Fruit fly (Drosophila melanogaster) whole organism, embryonic: ENCODE results near the gene mRpL3.

Experiments used
- BEAF-32 ChIP-seq: fragments of 200-800 bp; sonication (Bioruptor generic); optimal IDR thresholded peaks from 3 replicates; lab custom pipeline; 2017; ENCODE audit warnings: missing biosample characterization, missing genetic modification characterization, mild to moderate bottlenecking, moderate library complexity, missing genetic modification reagents
- Bgb ChIP-seq: fragments of 200-800 bp; sonication (Bioruptor generic); IDR thresholded peaks from 2 replicates; pipeline ENCODE4 v1.3.6; 2022; ENCODE audit warnings: missing biosample characterization, missing genetic modification characterization; ENCODE audit not compliant: partially characterized antibody
- CG1024 ChIP-seq: fragments of 200-800 bp; sonication (Bioruptor generic); IDR thresholded peaks from 2 replicates; pipeline ENCODE4 v1.3.6; 2022; ENCODE audit warnings: missing biosample characterization, missing genetic modification characterization
- CG11456 ChIP-seq: fragments of 200-800 bp; sonication (Bioruptor generic); IDR thresholded peaks from 3 replicates; pipeline ENCODE4 v1.3.6; 2022; ENCODE audit warnings: missing biosample characterization, missing genetic modification characterization
- CG13287 ChIP-seq: fragments of 200-800 bp; sonication (Bioruptor generic); IDR thresholded peaks from 2 replicates; pipeline ENCODE4 v1.3.6; 2022; ENCODE audit warnings: missing biosample characterization, missing genetic modification characterization; ENCODE audit not compliant: partially characterized antibody
- CG14710 ChIP-seq: fragments of 200-800 bp; sonication (Bioruptor generic); optimal IDR thresholded peaks from 3 replicates; lab custom pipeline; 2019; ENCODE audit warnings: missing biosample characterization, mild to moderate bottlenecking, missing genetic modification characterization, moderate library complexity
- CG16813 ChIP-seq: fragments of 200-800 bp; sonication (Bioruptor generic); IDR thresholded peaks from 3 replicates; pipeline ENCODE4 v1.3.6; 2022; ENCODE audit warnings: missing biosample characterization, missing genetic modification characterization; ENCODE audit not compliant: partially characterized antibody
- CG2116 ChIP-seq: fragments of 200-800 bp; sonication (Bioruptor generic); optimal IDR thresholded peaks from 3 replicates; lab custom pipeline; 2018; ENCODE audit warnings: missing biosample characterization, mild to moderate bottlenecking, missing genetic modification characterization
- CG34224 ChIP-seq: fragments of 200-800 bp; sonication (Bioruptor generic); IDR thresholded peaks from 3 replicates; pipeline ENCODE4 v1.3.6; 2022; ENCODE audit warnings: missing biosample characterization, missing genetic modification characterization; ENCODE audit not compliant: partially characterized antibody
- CG3847 ChIP-seq: fragments of 200-800 bp; sonication (Bioruptor generic); IDR thresholded peaks from 2 replicates; pipeline ENCODE4 v1.3.6; 2022; ENCODE audit warnings: missing biosample characterization, missing genetic modification characterization
- CG42726 ChIP-seq: fragments of 200-800 bp; sonication (Bioruptor generic); IDR thresholded peaks from 2 replicates; pipeline ENCODE4 v1.3.6; 2022; ENCODE audit warnings: missing biosample characterization, missing genetic modification characterization; ENCODE audit not compliant: partially characterized antibody
- CG6791 ChIP-seq: fragments of 200-800 bp; sonication (Bioruptor generic); IDR thresholded peaks from 3 replicates; pipeline ENCODE4 v1.3.6; 2022; ENCODE audit warnings: missing biosample characterization, missing genetic modification characterization; ENCODE audit not compliant: partially characterized antibody
- CG7357 ChIP-seq: fragments of 200-800 bp; sonication (Bioruptor generic); IDR thresholded peaks from 3 replicates; pipeline ENCODE4 v1.3.6; 2022; ENCODE audit warnings: missing biosample characterization, missing genetic modification characterization
- CG7963 ChIP-seq: fragments of 200-800 bp; sonication (Bioruptor generic); IDR thresholded peaks from 3 replicates; pipeline ENCODE4 v1.3.6; 2022; ENCODE audit warnings: missing biosample characterization, missing genetic modification characterization; ENCODE audit not compliant: partially characterized antibody
- CG8290 ChIP-seq, 3 experiments: fragments of 200-800 bp; sonication (Bioruptor generic); optimal IDR thresholded peaks; 2 replicates each; lab custom pipeline; 2016 to 2019; ENCODE audit warnings: missing biosample characterization in 3 of 3, missing genetic modification characterization in 3 of 3, mild to moderate bottlenecking in 2 of 3, moderate library complexity in 1 of 3
- CG9932 ChIP-seq: fragments of 200-800 bp; sonication (Bioruptor generic); IDR thresholded peaks from 2 replicates; pipeline ENCODE4 v1.3.6; 2022; ENCODE audit warnings: missing biosample characterization, missing genetic modification characterization
- Dll ChIP-seq: fragments of 200-800 bp; sonication (Bioruptor generic); IDR thresholded peaks from 4 replicates; pipeline ENCODE4 v1.3.6; 2022; ENCODE audit warnings: missing biosample characterization, missing genetic modification characterization; ENCODE audit not compliant: partially characterized antibody
- Doc3 ChIP-seq: fragments of 200-800 bp; sonication (Bioruptor generic); IDR thresholded peaks from 3 replicates; pipeline ENCODE4 v1.3.6; 2022; ENCODE audit warnings: missing biosample characterization, missing genetic modification characterization; ENCODE audit not compliant: partially characterized antibody
- Dref ChIP-seq: fragments of 200-800 bp; sonication (Bioruptor generic); IDR thresholded peaks from 2 replicates; pipeline ENCODE4 v1.3.6; 2022; ENCODE audit warnings: missing biosample characterization, missing genetic modification characterization
- HLH4C ChIP-seq: fragments of 200-800 bp; sonication (Bioruptor generic); IDR thresholded peaks from 3 replicates; pipeline ENCODE4 v1.3.6; 2022; ENCODE audit warnings: missing biosample characterization, missing genetic modification characterization; ENCODE audit not compliant: partially characterized antibody
- MBD-R2 ChIP-seq: fragments of 200-800 bp; sonication (Bioruptor generic); IDR thresholded peaks from 2 replicates; pipeline ENCODE4 v1.3.6; 2022; ENCODE audit warnings: missing biosample characterization, missing genetic modification characterization
- MESR4 ChIP-seq: fragments of 200-800 bp; sonication (Bioruptor generic); optimal IDR thresholded peaks from 2 replicates; lab custom pipeline; 2018; ENCODE audit warnings: missing biosample characterization, mild to moderate bottlenecking, missing genetic modification characterization, moderate library complexity
- Med ChIP-seq: fragments of 200-800 bp; sonication (Bioruptor generic); peaks from one replicate; lab custom pipeline; 2016; ENCODE audit warnings: missing biosample characterization, missing genetic modification characterization, mild to moderate bottlenecking, inconsistent platforms, moderate library complexity
- Neu2 ChIP-seq: fragments of 200-800 bp; sonication (Bioruptor generic); optimal IDR thresholded peaks from 3 replicates; lab custom pipeline; 2016; ENCODE audit warnings: missing biosample characterization, missing genetic modification characterization, borderline replicate concordance
- Opbp ChIP-seq: fragments of 200-800 bp; sonication (Bioruptor generic); IDR thresholded peaks from 3 replicates; pipeline ENCODE4 v1.3.6; 2022; ENCODE audit warnings: missing biosample characterization, missing genetic modification characterization; ENCODE audit not compliant: partially characterized antibody
- Ptx1 ChIP-seq: fragments of 200-800 bp; sonication (Bioruptor generic); IDR thresholded peaks from 2 replicates; pipeline ENCODE4 v1.3.6; 2022; ENCODE audit warnings: missing biosample characterization, missing genetic modification characterization
- Rfx ChIP-seq: fragments of 200-800 bp; sonication (Bioruptor generic); IDR thresholded peaks from 2 replicates; pipeline ENCODE4 v1.3.6; 2022; ENCODE audit warnings: missing biosample characterization, missing genetic modification characterization
- Scr ChIP-seq: fragments of 200-800 bp; sonication (Bioruptor generic); IDR thresholded peaks from 2 replicates; pipeline ENCODE4 v1.3.6; 2022; ENCODE audit warnings: missing biosample characterization, missing genetic modification characterization; ENCODE audit not compliant: partially characterized antibody
- Sin3A ChIP-seq: fragments of >200 bp; optimal IDR thresholded peaks from 2 replicates; lab custom pipeline; 2018
- Sry-δ ChIP-seq: fragments of 200-800 bp; sonication (Bioruptor generic); optimal IDR thresholded peaks from 2 replicates; lab custom pipeline; 2016; ENCODE audit warnings: missing biosample characterization, missing genetic modification characterization
- ato ChIP-seq: fragments of 200-800 bp; sonication (Bioruptor generic); IDR thresholded peaks from 2 replicates; pipeline ENCODE4 v1.3.6; 2022; ENCODE audit warnings: missing biosample characterization, missing genetic modification characterization; ENCODE audit not compliant: partially characterized antibody
- bbx ChIP-seq: fragments of 200-800 bp; sonication (Bioruptor generic); IDR thresholded peaks from 2 replicates; pipeline ENCODE4 v1.3.6; 2022; ENCODE audit warnings: missing biosample characterization, missing genetic modification characterization; ENCODE audit not compliant: partially characterized antibody
- chinmo ChIP-seq: fragments of 200-800 bp; sonication (Bioruptor generic); IDR thresholded peaks from 4 replicates; pipeline ENCODE4 v1.3.6; 2022; ENCODE audit warnings: missing biosample characterization, missing genetic modification characterization; ENCODE audit not compliant: partially characterized antibody
- gfzf ChIP-seq: fragments of 200-800 bp; sonication (Bioruptor generic); optimal IDR thresholded peaks from 2 replicates; lab custom pipeline; 2016; ENCODE audit warnings: missing biosample characterization, mild to moderate bottlenecking, missing genetic modification characterization, moderate library complexity
- hb ChIP-seq: fragments of 200-800 bp; sonication (Bioruptor generic); IDR thresholded peaks from 3 replicates; pipeline ENCODE4 v1.3.6; 2022; ENCODE audit warnings: missing biosample characterization, missing genetic modification characterization; ENCODE audit not compliant: partially characterized antibody
- knrl ChIP-seq: fragments of 200-800 bp; sonication (Bioruptor generic); IDR thresholded peaks from 3 replicates; pipeline ENCODE4 v1.3.6; 2022; ENCODE audit warnings: missing biosample characterization, missing genetic modification characterization; ENCODE audit not compliant: partially characterized antibody
- lola ChIP-seq, 3 experiments: fragments of >200 bp in 2 of 3; fragments of 200-800 bp in 1 of 3; sonication (Bioruptor generic) in 1 of 3; optimal IDR thresholded peaks; 2 replicates each; lab custom pipeline; 2017 to 2019; ENCODE audit warnings: missing biosample characterization in 3 of 3, missing genetic modification characterization in 3 of 3, mild to moderate bottlenecking in 1 of 3, moderate library complexity in 1 of 3
- nerfin-2 ChIP-seq: fragments of 200-800 bp; sonication (Bioruptor generic); IDR thresholded peaks from 2 replicates; pipeline ENCODE4 v1.3.6; 2022; ENCODE audit warnings: missing biosample characterization, missing genetic modification characterization; ENCODE audit not compliant: partially characterized antibody
- pzg ChIP-seq: fragments of 200-800 bp; sonication (Bioruptor generic); optimal IDR thresholded peaks from 3 replicates; lab custom pipeline; 2018; ENCODE audit warnings: missing biosample characterization, mild to moderate bottlenecking, missing genetic modification characterization, moderate library complexity
- row ChIP-seq: fragments of 200-800 bp; sonication (Bioruptor generic); IDR thresholded peaks from 3 replicates; pipeline ENCODE4 v1.3.6; 2022; ENCODE audit warnings: missing biosample characterization, missing genetic modification characterization
- sens ChIP-seq: fragments of 200-800 bp; sonication (Bioruptor generic); peaks from one replicate; lab custom pipeline; 2016; ENCODE audit warnings: missing biosample characterization, missing genetic modification characterization
- slbo ChIP-seq: fragments of 200-800 bp; sonication (Bioruptor generic); IDR thresholded peaks from 2 replicates; pipeline ENCODE4 v1.3.6; 2022; ENCODE audit warnings: missing biosample characterization, missing genetic modification characterization
- sna ChIP-seq: fragments of 200-800 bp; sonication (Bioruptor generic); IDR thresholded peaks from 2 replicates; pipeline ENCODE4 v1.3.6; 2022; ENCODE audit warnings: missing biosample characterization, missing genetic modification characterization; ENCODE audit not compliant: partially characterized antibody
- tna ChIP-seq: fragments of 200-800 bp; sonication (Bioruptor generic); IDR thresholded peaks from 2 replicates; pipeline ENCODE4 v1.3.6; 2022; ENCODE audit warnings: missing biosample characterization, missing genetic modification characterization; ENCODE audit not compliant: partially characterized antibody
- unc-4 ChIP-seq: fragments of 200-800 bp; sonication (Bioruptor generic); IDR thresholded peaks from 2 replicates; pipeline ENCODE4 v1.3.6; 2022; ENCODE audit warnings: missing biosample characterization, missing genetic modification characterization; ENCODE audit not compliant: partially characterized antibody
- zen2 ChIP-seq: fragments of 200-800 bp; sonication (Bioruptor generic); IDR thresholded peaks from 3 replicates; pipeline ENCODE4 v1.3.6; 2022; ENCODE audit warnings: missing biosample characterization, missing genetic modification characterization; ENCODE audit not compliant: partially characterized antibody

The mRpL3 gene

dm6 chrX:15795951-15796443 is 34.9 kb downstream of the mRpL3 start, which contains the start of gene sordd1:
Gene sordd1 (minus strand): TSS chrX:15796028.
- TF ChIP-seq row (GFP tag; lab: Robert Waterston, UW) (peak; percentile 77), MBD-R2 (GFP tag; lab: Robert Waterston, UW) (peak; percentile 31; the same call in 1 of the 2 replicates), CG1024 (GFP tag; lab: Robert Waterston, UW) (peak; percentile 78), Sry-δ (GFP tag; lab: Kevin White, UChicago) (peak; percentile 76), CG13287 (GFP tag; lab: Robert Waterston, UW) (peak; percentile 89), pzg (GFP tag; lab: Kevin White, UChicago) (peak; percentile 31), MESR4 (GFP tag; lab: Kevin White, UChicago) (peak; percentile 8), CG9932 (GFP tag; lab: Robert Waterston, UW) (peak; percentile 35; the same call in 1 of the 2 replicates), CG11456 (peak; percentile 51; the same call in 1 of the 3 replicates), bbx (GFP tag; lab: Robert Waterston, UW) (peak; percentile 85), CG8290 (GFP tag; optimal IDR thresholded peaks at IDR 0.05; lab: Kevin White, UChicago) (peak; percentile 74), CG8290 (tag; optimal IDR thresholded peaks at IDR 0.05; lab: Kevin White, UChicago) (peak in 1 of 2 experiments; percentile 63), CG34224 (peak; percentile 85), gfzf (GFP tag; lab: Kevin White, UChicago) (peak; percentile 2), CG7963 (peak; percentile 85), knrl (GFP tag; lab: Robert Waterston, UW) (peak; percentile 93), CG6791 (GFP tag; lab: Robert Waterston, UW) (peak; percentile 97), Neu2 (GFP tag; lab: Kevin White, UChicago) (peak; percentile 53), lola (GFP tag; optimal IDR thresholded peaks at IDR 0.05; lab: Kevin White, UChicago) (peak in 1 of 3 experiments; percentile 77), CG2116 (GFP tag; lab: Kevin White, UChicago) (peak; percentile 63), Sin3A (lab: Kevin White, UChicago) (peak; percentile 15), Scr (GFP tag; lab: Robert Waterston, UW) (peak; percentile 92), Dref (GFP tag; lab: Robert Waterston, UW) (peak; percentile 79), chinmo (GFP tag; lab: Robert Waterston, UW) (peak; percentile 86; the same call in 1 of the 4 replicates), Dll (GFP tag; lab: Robert Waterston, UW) (peak; percentile 87), nerfin-2 (GFP tag; lab: Robert Waterston, UW) (peak; percentile 88), Bgb (peak; percentile 91), CG14710 (tag; lab: Kevin White, UChicago) (peak; percentile 4), unc-4 (peak; percentile 85), tna (peak; percentile 86), Doc3 (GFP tag; lab: Robert Waterston, UW) (peak; percentile 82), Rfx (0 out of 2 replicates have a peak, but pooled peaks have one; percentile 27), CG7357 (GFP tag; lab: Robert Waterston, UW) (peak; percentile 96), sens (GFP tag; lab: Kevin White, UChicago) (peak; percentile 31), Med (GFP tag; lab: Kevin White, UChicago) (peak; percentile 3), Opbp (GFP tag; lab: Robert Waterston, UW) (peak; percentile 88), CG3847 (peak; percentile 35; the same call in 1 of the 2 replicates), hb (GFP tag; lab: Robert Waterston, UW) (peak; percentile 82), CG42726 (GFP tag; lab: Robert Waterston, UW) (peak; percentile 87), slbo (peak; percentile 39; the same call in 1 of the 2 replicates), sna (peak; percentile 70; the same call in 1 of the 2 replicates), Ptx1 (GFP tag; lab: Robert Waterston, UW) (0 out of 2 replicates have a peak, but pooled peaks have one; percentile 23), BEAF-32 (peak; percentile 81), zen2 (GFP tag; lab: Robert Waterston, UW) (peak; percentile 75; the same call in 2 of the 3 replicates), CG16813 (GFP tag; lab: Robert Waterston, UW) (peak; percentile 97), HLH4C (GFP tag; lab: Robert Waterston, UW) (peak; percentile 92), ato (GFP tag; lab: Robert Waterston, UW) (peak; percentile 81)
